Worm (Caenorhabditis elegans): ENCODE data around the gene F48F7.5.

F48F7.5 gene

ce11 chrX:13945090-13945489 is 30.4 kb upstream of the F48F7.5 start:
- TF ChIP-seq nhr-237 (tag; optimal IDR thresholded peaks at IDR 0.05): no peak
- no peak for TF ChIP-seq nhr-12 (tag; optimal IDR thresholded peaks at IDR 0.05)
- no peak for TF ChIP-seq sma-9 (GFP tag; optimal IDR thresholded peaks at IDR 0.05)
- no peak for TF ChIP-seq sma-9 (tag; optimal IDR thresholded peaks at IDR 0.05)
- TF ChIP-seq sma-3 (GFP tag; optimal IDR thresholded peaks at IDR 0.05): no peak
- no peak for TF ChIP-seq zag-1 (tag; optimal IDR thresholded peaks at IDR 0.05)
- TF ChIP-seq nhr-129 (tag; optimal IDR thresholded peaks at IDR 0.05): no peak
- TF ChIP-seq F13H6.1 (tag; optimal IDR thresholded peaks at IDR 0.05): no peak

- no peak for TF ChIP-seq nhr-10 (tag; optimal IDR thresholded peaks at IDR 0.05)
- TF ChIP-seq mab-5 (tag; optimal IDR thresholded peaks at IDR 0.05): no peak
- TF ChIP-seq nhr-25 (tag; optimal IDR thresholded peaks at IDR 0.05): no peak
- no peak for TF ChIP-seq dmd-4 (tag; optimal IDR thresholded peaks at IDR 0.05)
- TF ChIP-seq lin-11 (tag; optimal IDR thresholded peaks at IDR 0.05): peak; percentile 77
- TF ChIP-seq egl-27 (tag; optimal IDR thresholded peaks at IDR 0.05): no peak
- no peak for TF ChIP-seq elt-3 (tag; optimal IDR thresholded peaks at IDR 0.05)
- no peak for TF ChIP-seq nhr-237 (tag; optimal IDR thresholded peaks at IDR 0.05)
- no peak for TF ChIP-seq peb-1 (tag; optimal IDR thresholded peaks at IDR 0.05)
- peak; percentile 75 for TF ChIP-seq zag-1 (tag; optimal IDR thresholded peaks at IDR 0.05)
- TF ChIP-seq skn-1 (tag; optimal IDR thresholded peaks at IDR 0.05): no peak
- TF ChIP-seq nhr-77 (tag; optimal IDR thresholded peaks at IDR 0.05): no peak
- no peak for TF ChIP-seq sma-3 (GFP tag; optimal IDR thresholded peaks at IDR 0.05)
- TF ChIP-seq ceh-82 (tag; optimal IDR thresholded peaks at IDR 0.05): no peak
- no peak for TF ChIP-seq nhr-6 (tag; optimal IDR thresholded peaks at IDR 0.05)
- peak; percentile 33 for TF ChIP-seq Y55F3AM.14 (GFP tag; optimal IDR thresholded peaks at IDR 0.05)
- TF ChIP-seq nhr-129 (tag; optimal IDR thresholded peaks at IDR 0.05): peak; percentile 74
- peak in 1 of 2 experiments; percentile 58 for TF ChIP-seq lsy-2 (tag; optimal IDR thresholded peaks at IDR 0.05)
- TF ChIP-seq unc-62 (GFP tag; optimal IDR thresholded peaks at IDR 0.05): no peak
- TF ChIP-seq ama-1 (optimal IDR thresholded peaks at IDR 0.05): no peak
- no peak for TF ChIP-seq nhr-23 (tag; optimal IDR thresholded peaks at IDR 0.05)
- TF ChIP-seq unc-39 (tag; optimal IDR thresholded peaks at IDR 0.05): no peak
- TF ChIP-seq alr-1 (tag; optimal IDR thresholded peaks at IDR 0.05): no peak
- no peak for TF ChIP-seq lin-39 (tag; optimal IDR thresholded peaks at IDR 0.05)
- peak; percentile 70 for TF ChIP-seq lin-13 (GFP tag; optimal IDR thresholded peaks at IDR 0.05)
- TF ChIP-seq ZK546.5 (tag; optimal IDR thresholded peaks at IDR 0.05): no peak
- TF ChIP-seq nhr-11 (tag; optimal IDR thresholded peaks at IDR 0.05): no peak
- no peak for TF ChIP-seq R02D3.7 (tag; optimal IDR thresholded peaks at IDR 0.05)
- peak; percentile 3 for TF ChIP-seq ceh-16 (tag; optimal IDR thresholded peaks at IDR 0.05)
- no peak for TF ChIP-seq ztf-11 (tag; optimal IDR thresholded peaks at IDR 0.05)
- peak; percentile 66 to 80 for TF ChIP-seq mdl-1 (tag; optimal IDR thresholded peaks at IDR 0.05)
- TF ChIP-seq sma-9 (GFP tag; optimal IDR thresholded peaks at IDR 0.05): peak; percentile 73
- no peak for TF ChIP-seq sma-9 (tag; optimal IDR thresholded peaks at IDR 0.05)
- peak; percentile 93 for TF ChIP-seq snpc-4 (tag; optimal IDR thresholded peaks at IDR 0.05)
- TF ChIP-seq F13H6.1 (tag; optimal IDR thresholded peaks at IDR 0.05): peak; percentile 58
- peak; percentile 65 for TF ChIP-seq C34F6.9 (tag; optimal IDR thresholded peaks at IDR 0.05)
- no peak for TF ChIP-seq mbf-1 (tag; optimal IDR thresholded peaks at IDR 0.05)
- peak; percentile 65 for TF ChIP-seq unc-55 (GFP tag; optimal IDR thresholded peaks at IDR 0.05)
- TF ChIP-seq blmp-1 (tag; optimal IDR thresholded peaks at IDR 0.05; ENCODE audit: insufficient read depth): no peak
- TF ChIP-seq ztf-4 (tag; optimal IDR thresholded peaks at IDR 0.05): no peak
- peak; percentile 71 for TF ChIP-seq fos-1 (tag; optimal IDR thresholded peaks at IDR 0.05)
- TF ChIP-seq gmeb-1 (tag; optimal IDR thresholded peaks at IDR 0.05): no peak
- no peak for TF ChIP-seq elt-1 (tag; optimal IDR thresholded peaks at IDR 0.05)
- TF ChIP-seq sem-4 (tag; optimal IDR thresholded peaks at IDR 0.05): peak; percentile 23
- no peak for TF ChIP-seq ztf-1 (GFP tag; conservative IDR thresholded peaks at IDR 0.05)
- TF ChIP-seq aly-2 (tag; optimal IDR thresholded peaks at IDR 0.05): no peak
- TF ChIP-seq nhr-21 (tag; optimal IDR thresholded peaks at IDR 0.05): no peak
- no peak for TF ChIP-seq nhr-12 (tag; optimal IDR thresholded peaks at IDR 0.05)
- peak; percentile 57 for TF ChIP-seq crh-2 (tag; optimal IDR thresholded peaks at IDR 0.05)
Measured at ce11 chrX:13945524-13945923, 29.9 kb upstream of the F48F7.5 start.

All from whole organism, L2 larva.